Fruit fly (Drosophila melanogaster) whole organism, embryonic: ENCODE data around the gene CG43407.

Experiments
- Ada2b ChIP-seq: fragments of 200-800 bp; sonication (Bioruptor generic); IDR thresholded peaks from 2 replicates; pipeline ENCODE4 v1.3.6; 2022; ENCODE audit warnings: missing biosample characterization, missing genetic modification characterization
- Adf1 ChIP-seq: fragments of 200-800 bp; sonication (Bioruptor generic); IDR thresholded peaks from 2 replicates; pipeline ENCODE4 v1.3.6; 2022; ENCODE audit warnings: missing biosample characterization, missing genetic modification characterization
- Asciz ChIP-seq: fragments of 200-800 bp; sonication (Bioruptor generic); optimal IDR thresholded peaks from 2 replicates; lab custom pipeline; 2017; ENCODE audit warnings: missing biosample characterization, mild to moderate bottlenecking, missing genetic modification characterization, missing genetic modification reagents
- CG10431 ChIP-seq: fragments of 200-800 bp; sonication (Bioruptor generic); optimal IDR thresholded peaks from 3 replicates; lab custom pipeline; 2018; ENCODE audit warnings: missing biosample characterization, mild to moderate bottlenecking, missing genetic modification characterization
- CG10979 ChIP-seq: fragments of 200-800 bp; sonication (Bioruptor generic); optimal IDR thresholded peaks from 2 replicates; lab custom pipeline; 2018; ENCODE audit warnings: missing biosample characterization, mild to moderate bottlenecking, missing genetic modification characterization, moderate library complexity
- CG14710 ChIP-seq: fragments of 200-800 bp; sonication (Bioruptor generic); optimal IDR thresholded peaks from 3 replicates; lab custom pipeline; 2019; ENCODE audit warnings: missing biosample characterization, mild to moderate bottlenecking, missing genetic modification characterization, moderate library complexity
- CG14860 ChIP-seq: fragments of 200-800 bp; sonication (Bioruptor generic); IDR thresholded peaks from 3 replicates; pipeline ENCODE4 v1.3.6; 2022; ENCODE audit warnings: missing biosample characterization, missing genetic modification characterization; ENCODE audit not compliant: partially characterized antibody
- CG15479 ChIP-seq: fragments of 200-800 bp; sonication (Bioruptor generic); optimal IDR thresholded peaks from 3 replicates; lab custom pipeline; 2019; ENCODE audit warnings: missing biosample characterization, mild to moderate bottlenecking, missing genetic modification characterization, moderate library complexity
- CG16863 ChIP-seq: fragments of 200-800 bp; sonication (Bioruptor generic); optimal IDR thresholded peaks from 3 replicates; lab custom pipeline; 2016; ENCODE audit warnings: missing biosample characterization, missing genetic modification characterization
- CG17328 ChIP-seq: fragments of 200-800 bp; sonication (Bioruptor generic); IDR thresholded peaks from 2 replicates; pipeline ENCODE4 v1.3.6; 2022; ENCODE audit warnings: missing biosample characterization, missing genetic modification characterization
- CG2116 ChIP-seq: fragments of 200-800 bp; sonication (Bioruptor generic); optimal IDR thresholded peaks from 3 replicates; lab custom pipeline; 2018; ENCODE audit warnings: missing biosample characterization, mild to moderate bottlenecking, missing genetic modification characterization
- CG30020 ChIP-seq: fragments of 200-800 bp; optimal IDR thresholded peaks from 2 replicates; lab custom pipeline; 2019; ENCODE audit warnings: missing biosample characterization, mild to moderate bottlenecking, missing genetic modification characterization, moderate library complexity
- CG33213 ChIP-seq: fragments of 200-800 bp; sonication (Bioruptor generic); optimal IDR thresholded peaks from 3 replicates; lab custom pipeline; 2016; ENCODE audit warnings: missing biosample characterization, missing genetic modification characterization
- CG33557 ChIP-seq: fragments of 200-800 bp; sonication (Bioruptor generic); optimal IDR thresholded peaks from 2 replicates; lab custom pipeline; 2019; ENCODE audit warnings: missing biosample characterization, mild to moderate bottlenecking, missing genetic modification characterization, moderate library complexity
- CG34376 ChIP-seq: fragments of 200-800 bp; sonication (Bioruptor generic); optimal IDR thresholded peaks from 2 replicates; lab custom pipeline; 2018; ENCODE audit warnings: missing biosample characterization, mild to moderate bottlenecking, missing genetic modification characterization
- CG34422 ChIP-seq: fragments of 200-800 bp; sonication (Bioruptor generic); IDR thresholded peaks from 3 replicates; pipeline ENCODE4 v1.3.6; 2022; ENCODE audit warnings: missing biosample characterization, missing genetic modification characterization
- CG4404 ChIP-seq: fragments of 200-800 bp; sonication (Bioruptor generic); IDR thresholded peaks from 2 replicates; pipeline ENCODE4 v1.3.6; 2022; ENCODE audit warnings: missing biosample characterization, missing genetic modification characterization
- CG5245 ChIP-seq: fragments of 200-800 bp; sonication (Bioruptor generic); optimal IDR thresholded peaks from 3 replicates; lab custom pipeline; 2016; ENCODE audit warnings: missing biosample characterization, missing genetic modification characterization
- CG9437 ChIP-seq: fragments of 200-800 bp; sonication (Bioruptor generic); optimal IDR thresholded peaks from 2 replicates; lab custom pipeline; 2018; ENCODE audit warnings: missing biosample characterization, mild to moderate bottlenecking, missing genetic modification characterization
- CoRest ChIP-seq: fragments of 200-800 bp; sonication (Bioruptor generic); optimal IDR thresholded peaks from 3 replicates; lab custom pipeline; 2018; ENCODE audit warnings: missing biosample characterization, mild to moderate bottlenecking, missing genetic modification characterization, moderate library complexity
- Hr3 ChIP-seq: fragments of 200-800 bp; sonication (Bioruptor generic); optimal IDR thresholded peaks from 3 replicates; lab custom pipeline; 2016; ENCODE audit warnings: missing biosample characterization, missing genetic modification characterization
- NC2β ChIP-seq: fragments of 200-800 bp; sonication (Bioruptor generic); optimal IDR thresholded peaks from 2 replicates; lab custom pipeline; 2016; ENCODE audit warnings: missing biosample characterization, missing genetic modification characterization
- Neu2 ChIP-seq: fragments of 200-800 bp; sonication (Bioruptor generic); optimal IDR thresholded peaks from 3 replicates; lab custom pipeline; 2016; ENCODE audit warnings: missing biosample characterization, missing genetic modification characterization, borderline replicate concordance
- PHDP ChIP-seq: fragments of 200-800 bp; sonication (Bioruptor generic); optimal IDR thresholded peaks from 3 replicates; lab custom pipeline; 2018; ENCODE audit warnings: missing biosample characterization, mild to moderate bottlenecking, missing genetic modification characterization, moderate library complexity
- Sin3A ChIP-seq: fragments of >200 bp; optimal IDR thresholded peaks from 2 replicates; lab custom pipeline; 2018
- Sry-δ ChIP-seq: fragments of 200-800 bp; sonication (Bioruptor generic); optimal IDR thresholded peaks from 2 replicates; lab custom pipeline; 2016; ENCODE audit warnings: missing biosample characterization, missing genetic modification characterization
- Vsx1 ChIP-seq: fragments of 200-800 bp; sonication (Bioruptor generic); optimal IDR thresholded peaks from 2 replicates; lab custom pipeline; 2017; ENCODE audit warnings: missing biosample characterization, mild to moderate bottlenecking, missing genetic modification characterization, missing genetic modification reagents
- bbx ChIP-seq: fragments of 200-800 bp; sonication (Bioruptor generic); IDR thresholded peaks from 2 replicates; pipeline ENCODE4 v1.3.6; 2022; ENCODE audit warnings: missing biosample characterization, missing genetic modification characterization; ENCODE audit not compliant: partially characterized antibody
- br ChIP-seq: fragments of >200 bp; optimal IDR thresholded peaks from 2 replicates; lab custom pipeline; 2017
- crp ChIP-seq, 2 experiments: fragments of 200-800 bp; sonication (Bioruptor generic); optimal IDR thresholded peaks; 2 replicates in 1 of 2; 3 replicates in 1 of 2; lab custom pipeline; 2017; ENCODE audit warnings: missing biosample characterization in 2 of 2, missing genetic modification characterization in 2 of 2, mild to moderate bottlenecking in 1 of 2, moderate library complexity in 1 of 2
- dimm ChIP-seq: fragments of 200-800 bp; sonication (Bioruptor generic); IDR thresholded peaks from 2 replicates; pipeline ENCODE4 v1.3.6; 2022; ENCODE audit warnings: missing biosample characterization, missing genetic modification characterization
- dm ChIP-seq: fragments of 200-800 bp; sonication (Bioruptor generic); optimal IDR thresholded peaks from 3 replicates; lab custom pipeline; 2016; ENCODE audit warnings: missing biosample characterization, missing genetic modification characterization
- emc ChIP-seq: fragments of 200-800 bp; sonication (Bioruptor generic); optimal IDR thresholded peaks from 2 replicates; lab custom pipeline; 2016; ENCODE audit warnings: missing biosample characterization, missing genetic modification characterization
- ems ChIP-seq: fragments of 200-800 bp; sonication (Bioruptor generic); optimal IDR thresholded peaks from 3 replicates; lab custom pipeline; 2016; ENCODE audit warnings: missing biosample characterization, missing genetic modification characterization
- exex ChIP-seq: fragments of 200-800 bp; sonication (Bioruptor generic); optimal IDR thresholded peaks from 4 replicates; lab custom pipeline; 2018; ENCODE audit warnings: missing biosample characterization, mild to moderate bottlenecking, missing genetic modification characterization, moderate library complexity
- gem ChIP-seq: fragments of 200-800 bp; sonication (Bioruptor generic); optimal IDR thresholded peaks from 2 replicates; lab custom pipeline; 2019; ENCODE audit warnings: missing biosample characterization, mild to moderate bottlenecking, missing genetic modification characterization, moderate library complexity
- ind ChIP-seq: fragments of 200-800 bp; sonication (Bioruptor generic); optimal IDR thresholded peaks from 3 replicates; lab custom pipeline; 2016; ENCODE audit warnings: missing biosample characterization, missing genetic modification characterization
- kah ChIP-seq: fragments of 200-800 bp; sonication (Bioruptor generic); optimal IDR thresholded peaks from 2 replicates; lab custom pipeline; 2018; ENCODE audit warnings: missing biosample characterization, mild to moderate bottlenecking, missing genetic modification characterization
- nmo ChIP-seq: fragments of 200-800 bp; sonication (Bioruptor generic); optimal IDR thresholded peaks from 2 replicates; lab custom pipeline; 2018; ENCODE audit warnings: missing biosample characterization, mild to moderate bottlenecking, missing genetic modification characterization, moderate library complexity
- phol ChIP-seq: fragments of 200-800 bp; sonication (Bioruptor generic); optimal IDR thresholded peaks from 3 replicates; lab custom pipeline; 2018; ENCODE audit warnings: missing biosample characterization, mild to moderate bottlenecking, missing genetic modification characterization, moderate library complexity
- psq ChIP-seq: fragments of 200-800 bp; sonication (Bioruptor generic); optimal IDR thresholded peaks from 2 replicates; lab custom pipeline; 2017; ENCODE audit warnings: missing biosample characterization, missing genetic modification characterization
- ranshi ChIP-seq: fragments of 200-800 bp; sonication (Bioruptor generic); IDR thresholded peaks from 2 replicates; pipeline ENCODE4 v1.3.6; 2022; ENCODE audit warnings: missing biosample characterization, missing genetic modification characterization
- sug ChIP-seq: fragments of 200-800 bp; optimal IDR thresholded peaks from 2 replicates; lab custom pipeline; 2019; ENCODE audit warnings: missing biosample characterization, mild to moderate bottlenecking, missing genetic modification characterization, moderate library complexity
- tna ChIP-seq: fragments of 200-800 bp; sonication (Bioruptor generic); IDR thresholded peaks from 2 replicates; pipeline ENCODE4 v1.3.6; 2022; ENCODE audit warnings: missing biosample characterization, missing genetic modification characterization; ENCODE audit not compliant: partially characterized antibody
- tx ChIP-seq: fragments of 200-800 bp; sonication (Bioruptor generic); optimal IDR thresholded peaks from 2 replicates; lab custom pipeline; 2016; ENCODE audit warnings: missing biosample characterization, missing genetic modification characterization
- vfl ChIP-seq: fragments of 200-800 bp; sonication (Bioruptor generic); optimal IDR thresholded peaks from 2 replicates; lab custom pipeline; 2016; ENCODE audit warnings: missing biosample characterization, missing genetic modification characterization

The CG43407 gene

DNA sequence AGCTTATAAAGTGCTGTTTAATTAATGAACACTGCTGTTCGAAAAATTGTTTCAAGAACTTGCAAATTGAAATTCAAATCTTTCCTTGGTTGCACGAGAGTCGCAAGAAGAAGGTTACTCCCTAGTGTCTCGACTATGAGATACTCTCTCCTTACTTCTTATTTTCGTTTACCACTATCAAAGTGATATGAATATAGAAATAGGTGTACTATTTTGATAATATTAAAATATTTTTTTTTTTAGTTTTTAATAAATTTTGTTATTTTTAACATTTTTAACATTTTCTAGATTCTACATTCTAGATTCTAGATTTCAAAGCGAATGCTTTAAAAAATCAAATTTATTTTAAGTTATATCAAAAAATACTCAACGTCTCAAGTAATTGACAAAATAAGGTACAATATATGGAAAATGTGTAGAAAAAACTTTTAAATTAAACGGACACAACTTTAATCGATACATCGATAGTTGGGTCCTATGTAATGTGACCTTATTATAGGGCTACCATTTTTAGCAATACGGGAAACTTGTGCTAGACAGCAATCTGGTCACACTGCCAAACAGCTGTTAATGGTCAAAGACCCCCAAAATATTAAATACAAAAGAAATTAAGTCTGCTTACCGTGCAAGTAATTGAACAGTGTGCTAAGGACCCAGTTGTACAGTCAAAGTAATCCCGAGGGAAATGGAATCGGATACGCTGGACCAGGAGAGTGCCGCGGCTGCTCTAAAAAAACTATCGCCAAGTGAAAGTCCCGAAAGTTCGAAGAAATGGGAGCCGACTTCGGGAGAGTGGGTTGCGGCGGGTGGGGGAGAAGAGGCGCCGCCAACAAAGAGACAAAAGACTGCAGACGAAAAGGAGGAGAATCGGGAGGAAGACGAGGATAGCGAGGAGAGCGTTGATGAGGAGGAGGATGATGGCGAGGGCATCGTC lies 39.2 kb upstream of the CG43407 start, which contains the start of gene MESR6 (continued):
- TF ChIP-seq Asciz (GFP tag; lab: Kevin White, UChicago) = peak; percentile 44
- peak; percentile 58 for TF ChIP-seq tna (GFP tag; lab: Robert Waterston, UW)
- no peak for TF ChIP-seq psq (GFP tag; lab: Kevin White, UChicago)
- TF ChIP-seq CG30020 = peak; percentile 41
- peak; percentile 51; the same call in 1 of the 2 replicates for TF ChIP-seq ranshi (GFP tag; lab: Robert Waterston, UW)
- no peak for TF ChIP-seq CG16863 (GFP tag; lab: Kevin White, UChicago)
- no peak for TF ChIP-seq Ada2b (GFP tag; lab: Robert Waterston, UW)

DNA sequence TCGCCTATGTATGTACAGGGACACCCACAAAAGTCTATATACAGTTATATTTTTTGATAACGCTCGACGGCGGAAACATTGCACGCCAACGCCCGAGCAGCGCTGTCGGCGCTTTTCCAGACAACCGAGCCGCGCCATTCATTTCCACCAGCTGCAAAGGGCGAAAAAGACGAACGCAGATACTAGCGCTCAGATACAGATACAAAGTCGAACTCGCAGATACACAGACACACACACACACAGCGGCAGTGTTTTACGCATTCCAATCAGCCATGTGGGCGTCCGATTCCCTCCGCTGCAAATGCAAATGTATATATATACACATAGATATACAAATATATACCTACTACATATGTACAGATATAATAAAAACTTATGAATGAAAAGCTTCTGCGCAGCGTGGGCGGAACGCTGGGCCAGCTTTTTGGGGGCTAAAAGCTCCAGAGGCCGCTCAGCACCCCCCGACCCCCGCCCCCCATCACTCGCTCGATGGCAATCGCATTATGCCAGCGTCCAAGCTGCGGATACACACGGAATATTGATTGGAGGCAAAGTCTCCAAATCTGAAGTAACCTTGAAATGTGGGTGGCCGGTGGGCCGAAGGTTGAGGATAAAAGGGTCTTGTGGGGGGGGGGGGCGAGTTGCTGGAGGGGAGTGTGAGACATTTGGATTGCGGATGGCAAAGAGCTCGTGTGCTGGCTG lies 38.4 kb upstream of the CG43407 start:
- TF ChIP-seq br (no peak), phol (tag; lab: Kevin White, UChicago) (no peak), CG15479 (no peak), NC2β (GFP tag; lab: Kevin White, UChicago) (no peak), CG14710 (no peak), Neu2 (GFP tag; lab: Kevin White, UChicago) (no peak), Hr3 (GFP tag; lab: Kevin White, UChicago) (no peak), sug (tag; lab: Kevin White, UChicago) (peak; percentile 52), CG33213 (no peak), emc (GFP tag; lab: Kevin White, UChicago) (no peak), bbx (GFP tag; lab: Robert Waterston, UW) (no peak), exex (tag; lab: Kevin White, UChicago) (peak; percentile 17), vfl (GFP tag; lab: Kevin White, UChicago) (no peak), Vsx1 (GFP tag; lab: Kevin White, UChicago) (no peak), CG4404 (no peak), CG17328 (no peak), Sin3A (lab: Kevin White, UChicago) (no peak), CG2116 (GFP tag; lab: Kevin White, UChicago) (no peak), ind (GFP tag; lab: Kevin White, UChicago) (no peak), Adf1 (GFP tag; lab: Robert Waterston, UW) (peak; percentile 81), crp (GFP tag; optimal IDR thresholded peaks at IDR 0.05; lab: Kevin White, UChicago) (no peak), Sry-δ (GFP tag; lab: Kevin White, UChicago) (no peak), ems (GFP tag; lab: Kevin White, UChicago) (no peak), CG10979 (tag; lab: Kevin White, UChicago) (no peak), CoRest (tag; lab: Kevin White, UChicago) (no peak), CG34376 (GFP tag; lab: Kevin White, UChicago) (no peak), nmo (GFP tag; lab: Kevin White, UChicago) (no peak), PHDP (tag; lab: Kevin White, UChicago) (no peak), tx (GFP tag; lab: Kevin White, UChicago) (no peak), dimm (no peak), CG14860 (GFP tag; lab: Robert Waterston, UW) (0 out of 3 replicates have a peak, but pooled peaks have one; percentile 20), CG34422 (GFP tag; lab: Robert Waterston, UW) (no peak; the same call in 2 of the 3 replicates), dm (GFP tag; lab: Kevin White, UChicago) (no peak), kah (GFP tag; lab: Kevin White, UChicago) (peak; percentile 4), CG10431 (GFP tag; lab: Kevin White, UChicago) (peak; percentile 4), CG5245 (GFP tag; lab: Kevin White, UChicago) (no peak), gem (tag; lab: Kevin White, UChicago) (no peak), CG9437 (GFP tag; lab: Kevin White, UChicago) (no peak), CG33557 (GFP tag; lab: Kevin White, UChicago) (no peak)
